Worm (Caenorhabditis elegans) whole organism, L3 larva: ENCODE results near the gene ugt-35.

Experiments used
- aly-2 ChIP-seq: fragments of 150-350 bp; optimal IDR thresholded peaks from 2 replicates; lab custom pipeline; 2014; ENCODE audit warnings: missing biosample characterization, missing genetic modification characterization
- ceh-82 ChIP-seq: fragments of 150-350 bp; optimal IDR thresholded peaks from 2 replicates; lab custom pipeline; 2014; ENCODE audit warnings: missing biosample characterization, missing genetic modification characterization
- egl-27 ChIP-seq: sonication (generic microtip); optimal IDR thresholded peaks from 4 replicates; lab custom pipeline; 2017; ENCODE audit warnings: missing biosample characterization, missing genetic modification reagents, missing genetic modification characterization
- elt-1 ChIP-seq: fragments of 150-350 bp; optimal IDR thresholded peaks from 2 replicates; lab custom pipeline; 2014; ENCODE audit warnings: missing biosample characterization, missing genetic modification characterization
- elt-3 ChIP-seq, 3 experiments: fragments of 150-350 bp in 1 of 3; sonication (generic microtip) in 2 of 3; optimal IDR thresholded peaks; 2 replicates in 2 of 3; 4 replicates in 1 of 3; lab custom pipeline; 2014 to 2017; ENCODE audit warnings: missing biosample characterization in 3 of 3, missing genetic modification characterization in 3 of 3
- fos-1 ChIP-seq: fragments of 150-350 bp; optimal IDR thresholded peaks from 2 replicates; lab custom pipeline; 2014; ENCODE audit warnings: missing biosample characterization, missing genetic modification characterization
- jun-1 ChIP-seq: fragments of 150-350 bp; optimal IDR thresholded peaks from 2 replicates; lab custom pipeline; 2014; ENCODE audit warnings: missing biosample characterization, missing genetic modification reagents, missing genetic modification characterization
- nhr-23 ChIP-seq: fragments of 150-350 bp; optimal IDR thresholded peaks from 2 replicates; lab custom pipeline; 2014; ENCODE audit warnings: missing biosample characterization, missing genetic modification reagents, missing genetic modification characterization
- snpc-4 ChIP-seq: fragments of 150-350 bp; optimal IDR thresholded peaks from 2 replicates; lab custom pipeline; 2014; ENCODE audit warnings: missing biosample characterization, missing genetic modification characterization
- unc-39 ChIP-seq: sonication (generic microtip); optimal IDR thresholded peaks from 4 replicates; lab custom pipeline; 2017; ENCODE audit warnings: missing biosample characterization, missing genetic modification characterization
- ztf-11 ChIP-seq: fragments of 150-350 bp; optimal IDR thresholded peaks from 2 replicates; lab custom pipeline; 2014; ENCODE audit warnings: missing biosample characterization, missing genetic modification characterization

DNA sequence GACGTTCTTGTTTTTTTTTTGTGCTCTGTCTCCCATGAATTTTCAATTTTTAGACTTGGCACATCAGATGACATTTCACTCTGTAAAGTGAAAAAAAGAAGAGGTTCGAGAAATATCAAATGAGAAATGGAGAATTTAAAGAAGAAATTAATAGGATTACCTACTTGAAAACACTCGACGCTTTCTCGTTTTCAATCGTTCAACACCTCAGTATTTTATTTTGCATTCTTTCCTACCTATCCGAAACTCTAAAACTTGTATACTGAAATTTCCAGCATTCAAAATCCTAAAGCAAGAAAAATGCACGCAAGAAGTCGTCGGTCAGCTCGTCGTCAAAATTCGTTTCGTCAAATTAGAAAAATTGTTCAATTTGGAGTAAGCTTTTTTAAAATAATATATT lies 18.3 kb downstream of the ugt-35 start, which contains the start of gene kvs-2:
- TF ChIP-seq ztf-11 (tag; lab: Kevin White, UChicago) (no peak), elt-1 (no peak), nhr-23 (no peak), jun-1 (tag; lab: Kevin White, UChicago) (no peak), ceh-82 (tag; lab: Kevin White, UChicago) (no peak), egl-27 (no peak), unc-39 (tag; lab: Kevin White, UChicago) (no peak), aly-2 (no peak), snpc-4 (no peak), fos-1 (no peak), elt-3 (tag; optimal IDR thresholded peaks at IDR 0.05; lab: Kevin White, UChicago) (no peak)
